Fruit fly (Drosophila melanogaster) whole organism: ENCODE results near the gene CG31862.

Experiments used
- CG8478 ChIP-seq: fragments of >200 bp; optimal IDR thresholded peaks from 2 replicates; lab custom pipeline; 2018; ENCODE audit warnings: inconsistent platforms
- EcR ChIP-seq, 2 experiments: fragments of >200 bp; optimal IDR thresholded peaks; 2 replicates each; lab custom pipeline; 2017; ENCODE audit warnings: missing biosample characterization in 2 of 2, missing genetic modification characterization in 2 of 2, missing genetic modification reagents in 2 of 2
- usp ChIP-seq: fragments of >200 bp; optimal IDR thresholded peaks from 2 replicates; lab custom pipeline; 2017; ENCODE audit warnings: missing biosample characterization, missing genetic modification characterization, mixed read lengths

DNA sequence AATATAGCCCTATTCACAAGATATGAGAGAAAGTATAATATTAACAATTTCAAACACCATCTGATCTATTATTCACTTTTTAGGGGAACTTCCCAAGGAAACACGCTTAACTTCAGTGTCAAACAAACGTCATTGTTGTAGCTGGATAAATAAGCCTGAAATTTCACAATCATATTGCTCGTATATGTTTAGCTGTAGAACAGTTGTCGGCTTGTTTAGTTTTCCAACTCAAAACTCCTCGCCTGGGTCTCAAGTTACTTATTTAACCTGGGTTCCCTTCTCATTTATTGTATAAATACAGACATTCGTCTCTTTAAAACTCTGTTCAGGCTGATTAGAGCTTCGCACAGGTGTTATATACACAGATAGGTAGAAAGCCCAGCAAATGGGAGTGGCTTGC lies 33.8 kb downstream of the CG31862 start:
- TF ChIP-seq usp = no peak
- no peak for TF ChIP-seq EcR (GFP tag; optimal IDR thresholded peaks at IDR 0.05; lab: Kevin White, UChicago)
- TF ChIP-seq CG8478 (lab: Kevin White, UChicago) = no peak
